Fruit fly (Drosophila melanogaster) whole organism, wandering third instar larva: ENCODE data around the gene dj-1beta.

Experiments used
- CG32264 ChIP-seq: fragments of 200-800 bp; sonication (Bioruptor generic); optimal IDR thresholded peaks from 2 replicates; lab custom pipeline; 2016; ENCODE audit warnings: missing biosample characterization, missing genetic modification characterization
- GATAd ChIP-seq: sonication (Bioruptor generic); optimal IDR thresholded peaks from 2 replicates; lab custom pipeline; 2016; ENCODE audit warnings: missing biosample characterization, missing genetic modification characterization
- Hr78 ChIP-seq: fragments of >200 bp; optimal IDR thresholded peaks from 2 replicates; lab custom pipeline; 2017; ENCODE audit warnings: missing biosample characterization, missing genetic modification characterization
- Myc ChIP-seq: fragments of >200 bp; optimal IDR thresholded peaks from 2 replicates; lab custom pipeline; 2017
- OdsH ChIP-seq: fragments of 200-800 bp; sonication (Bioruptor generic); optimal IDR thresholded peaks from 2 replicates; lab custom pipeline; 2016; ENCODE audit warnings: missing biosample characterization, mild to moderate bottlenecking, missing genetic modification characterization
- Rel ChIP-seq, 2 experiments: fragments of 200-800 bp; sonication (Bioruptor generic) in 1 of 2; optimal IDR thresholded peaks; 2 replicates in 1 of 2; 3 replicates in 1 of 2; lab custom pipeline; 2016 to 2019; ENCODE audit warnings: mild to moderate bottlenecking in 2 of 2, missing biosample characterization in 2 of 2, missing genetic modification characterization in 2 of 2, moderate library complexity in 1 of 2
- Vsx2 ChIP-seq: fragments of 200-300, 225-300 bp; sonication (Bioruptor generic); optimal IDR thresholded peaks from 2 replicates; lab custom pipeline; 2018; ENCODE audit warnings: missing biosample characterization, missing genetic modification characterization; ENCODE audit not compliant: partially characterized antibody
- br ChIP-seq: fragments of 200-800 bp; sonication (Bioruptor generic); optimal IDR thresholded peaks from 2 replicates; lab custom pipeline; 2016; ENCODE audit warnings: missing biosample characterization, missing genetic modification characterization
- h ChIP-seq: fragments of 200-800 bp; sonication (Bioruptor generic); optimal IDR thresholded peaks from 3 replicates; lab custom pipeline; 2016; ENCODE audit warnings: missing biosample characterization, mild to moderate bottlenecking, missing genetic modification characterization
- lola ChIP-seq: fragments of >200 bp; optimal IDR thresholded peaks from 2 replicates; lab custom pipeline; 2017; ENCODE audit warnings: missing biosample characterization, missing genetic modification characterization
- pan ChIP-seq: fragments of >200 bp; optimal IDR thresholded peaks from 2 replicates; lab custom pipeline; 2017
- psq ChIP-seq: fragments of 200-800 bp; sonication (Bioruptor generic); optimal IDR thresholded peaks from 3 replicates; lab custom pipeline; 2017; ENCODE audit warnings: missing biosample characterization, mild to moderate bottlenecking, missing genetic modification characterization, moderate library complexity
- usp ChIP-seq: fragments of >200 bp; optimal IDR thresholded peaks from 2 replicates; lab custom pipeline; 2017; ENCODE audit warnings: missing biosample characterization, missing genetic modification characterization
- woc ChIP-seq: sonication (Bioruptor generic); optimal IDR thresholded peaks from 2 replicates; lab custom pipeline; 2016; ENCODE audit warnings: missing biosample characterization, mild to moderate bottlenecking, missing genetic modification characterization

DNA sequence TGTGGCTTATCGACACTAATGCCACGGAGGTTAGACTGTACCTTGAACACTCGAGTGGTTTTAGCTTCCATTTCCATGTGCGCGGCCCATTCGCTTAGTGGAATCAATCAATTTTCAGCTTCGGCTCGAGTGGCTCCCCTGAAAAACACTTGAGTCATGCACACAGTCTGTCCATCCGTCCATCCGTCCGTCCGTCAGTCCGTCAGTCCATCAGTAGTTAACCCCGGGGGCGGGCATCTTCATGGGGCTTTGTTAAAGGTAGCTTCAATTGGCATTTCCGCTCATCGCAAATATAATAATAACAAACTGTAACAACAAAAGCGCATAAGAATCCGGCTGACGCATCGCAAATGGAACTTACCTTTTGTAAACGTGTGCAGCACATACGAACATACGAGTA lies 25.8 kb upstream of the dj-1beta start:
- TF ChIP-seq br (no peak), Vsx2 (GFP tag; lab: Kevin White, UChicago) (no peak), usp (no peak), h (no peak), GATAd (GFP tag; lab: Kevin White, UChicago) (no peak), OdsH (no peak), Hr78 (no peak), CG32264 (GFP tag; lab: Kevin White, UChicago) (no peak), woc (GFP tag; lab: Kevin White, UChicago) (no peak), Rel (GFP tag; optimal IDR thresholded peaks at IDR 0.05; lab: Kevin White, UChicago) (no peak), Rel (tag; optimal IDR thresholded peaks at IDR 0.05; lab: Kevin White, UChicago) (no peak), lola (GFP tag; lab: Kevin White, UChicago) (no peak), psq (GFP tag; lab: Kevin White, UChicago) (no peak), Myc (lab: Kevin White, UChicago) (no peak), pan (lab: Kevin White, UChicago) (no peak)
